Worm (Caenorhabditis elegans) whole organism, L2 larva: Measurements from ENCODE around the gene Y67A10A.7.
"Not testable (repeated sequence)": the region's sequence is repeated elsewhere in the genome, so short reads cannot be mapped to it uniquely, and the experiment has no call there.

Experiments used
- F13H6.1 ChIP-seq: sonication (generic microtip); optimal IDR thresholded peaks from 2 replicates; lab custom pipeline; 2016; ENCODE audit warnings: missing genetic modification characterization, missing compliant biosample characterization
- R02D3.7 ChIP-seq: fragments of 150-350 bp; optimal IDR thresholded peaks from 2 replicates; lab custom pipeline; 2014; ENCODE audit warnings: missing biosample characterization, missing genetic modification characterization
- Y55F3AM.14 ChIP-seq: fragments of 200-800 bp; sonication (Bioruptor generic); optimal IDR thresholded peaks from 2 replicates; lab custom pipeline; 2018; ENCODE audit warnings: mild to moderate bottlenecking, missing genetic modification characterization, missing compliant biosample characterization
- ZK546.5 ChIP-seq: sonication (generic microtip); optimal IDR thresholded peaks from 2 replicates; lab custom pipeline; 2017; ENCODE audit warnings: missing biosample characterization, missing genetic modification characterization
- ama-1 ChIP-seq: fragments of 150-350 bp; optimal IDR thresholded peaks from 2 replicates; lab custom pipeline; 2018; ENCODE audit warnings: inconsistent platforms
- blmp-1 ChIP-seq: sonication (generic microtip); optimal IDR thresholded peaks from 2 replicates; lab custom pipeline; 2017; ENCODE audit warnings: missing genetic modification characterization, mild to moderate bottlenecking, missing compliant biosample characterization, antibody characterized with exemption, moderate library complexity; ENCODE audit not compliant: insufficient read depth
- ceh-16 ChIP-seq: fragments of 150-350 bp; optimal IDR thresholded peaks from 2 replicates; lab custom pipeline; 2014; ENCODE audit warnings: missing biosample characterization, missing genetic modification characterization
- ceh-82 ChIP-seq: fragments of 150-350 bp; optimal IDR thresholded peaks from 2 replicates; lab custom pipeline; 2014; ENCODE audit warnings: missing biosample characterization, missing genetic modification characterization
- crh-2 ChIP-seq: sonication (generic microtip); optimal IDR thresholded peaks from 2 replicates; lab custom pipeline; 2017; ENCODE audit warnings: missing biosample characterization, missing genetic modification characterization
- dmd-4 ChIP-seq: sonication (generic microtip); optimal IDR thresholded peaks from 2 replicates; lab custom pipeline; 2017; ENCODE audit warnings: missing biosample characterization, missing genetic modification characterization
- egl-27 ChIP-seq: sonication (generic microtip); optimal IDR thresholded peaks from 3 replicates; lab custom pipeline; 2017; ENCODE audit warnings: missing biosample characterization, missing genetic modification reagents, missing genetic modification characterization
- elt-1 ChIP-seq: fragments of 150-350 bp; optimal IDR thresholded peaks from 2 replicates; lab custom pipeline; 2014; ENCODE audit warnings: missing biosample characterization, missing genetic modification characterization
- fos-1 ChIP-seq: fragments of 150-350 bp; optimal IDR thresholded peaks from 2 replicates; lab custom pipeline; 2014; ENCODE audit warnings: missing biosample characterization, missing genetic modification characterization
- gmeb-1 ChIP-seq: fragments of 150-350 bp; optimal IDR thresholded peaks from 2 replicates; lab custom pipeline; 2014; ENCODE audit warnings: missing biosample characterization, missing genetic modification characterization
- lin-13 ChIP-seq: fragments of 150-350 bp; optimal IDR thresholded peaks from 2 replicates; lab custom pipeline; 2014; ENCODE audit warnings: missing biosample characterization, missing genetic modification reagents, missing genetic modification characterization
- lsy-2 ChIP-seq, 2 experiments: fragments of 150-350 bp in 1 of 2; sonication (generic microtip) in 1 of 2; optimal IDR thresholded peaks; 2 replicates each; lab custom pipeline; 2014 to 2017; ENCODE audit warnings: missing biosample characterization in 2 of 2, missing genetic modification characterization in 2 of 2
- mab-5 ChIP-seq: fragments of 150-350 bp; optimal IDR thresholded peaks from 2 replicates; lab custom pipeline; 2014; ENCODE audit warnings: missing biosample characterization, missing genetic modification characterization
- mbf-1 ChIP-seq: sonication (generic microtip); optimal IDR thresholded peaks from 2 replicates; lab custom pipeline; 2017; ENCODE audit warnings: missing biosample characterization, missing genetic modification characterization
- mdl-1 ChIP-seq, 2 experiments: fragments of 150-350 bp in 1 of 2; sonication (generic microtip) in 1 of 2; optimal IDR thresholded peaks; 2 replicates each; lab custom pipeline; 2017; ENCODE audit warnings: missing biosample characterization in 2 of 2, missing genetic modification characterization in 2 of 2
- nhr-10 ChIP-seq: sonication (generic microtip); optimal IDR thresholded peaks from 2 replicates; lab custom pipeline; 2017; ENCODE audit warnings: missing biosample characterization, missing genetic modification characterization
- nhr-11 ChIP-seq: fragments of 150-350 bp; optimal IDR thresholded peaks from 2 replicates; lab custom pipeline; 2014; ENCODE audit warnings: missing biosample characterization, missing genetic modification characterization
- nhr-12 ChIP-seq: fragments of 150-350 bp; optimal IDR thresholded peaks from 2 replicates; lab custom pipeline; 2014; ENCODE audit warnings: missing biosample characterization, missing genetic modification characterization
- nhr-129 ChIP-seq: fragments of 150-350 bp; optimal IDR thresholded peaks from 2 replicates; lab custom pipeline; 2014; ENCODE audit warnings: missing biosample characterization, missing genetic modification characterization
- nhr-21 ChIP-seq: fragments of 150-350 bp; optimal IDR thresholded peaks from 2 replicates; lab custom pipeline; 2014; ENCODE audit warnings: missing biosample characterization, missing genetic modification characterization
- nhr-23 ChIP-seq: fragments of 150-350 bp; optimal IDR thresholded peaks from 2 replicates; lab custom pipeline; 2014; ENCODE audit warnings: missing biosample characterization, missing genetic modification reagents, missing genetic modification characterization
- nhr-237 ChIP-seq: fragments of 150-350 bp; optimal IDR thresholded peaks from 2 replicates; lab custom pipeline; 2014; ENCODE audit warnings: missing biosample characterization, missing genetic modification characterization
- nhr-77 ChIP-seq: fragments of 150-350 bp; optimal IDR thresholded peaks from 2 replicates; lab custom pipeline; 2014; ENCODE audit warnings: missing biosample characterization, missing genetic modification characterization
- sma-3 ChIP-seq: sonication (generic microtip); optimal IDR thresholded peaks from 2 replicates; lab custom pipeline; 2016; ENCODE audit warnings: missing genetic modification reagents, missing genetic modification characterization, missing compliant biosample characterization
- sma-9 ChIP-seq, 2 experiments: fragments of 150-350 bp in 1 of 2; sonication (generic microtip) in 1 of 2; optimal IDR thresholded peaks; 2 replicates each; lab custom pipeline; 2014 to 2016; ENCODE audit warnings: missing genetic modification characterization in 2 of 2, mild to moderate bottlenecking in 1 of 2, missing biosample characterization in 1 of 2, missing compliant biosample characterization in 1 of 2, missing genetic modification reagents in 1 of 2, moderate library complexity in 1 of 2
- snpc-4 ChIP-seq: fragments of 150-350 bp; optimal IDR thresholded peaks from 2 replicates; lab custom pipeline; 2014; ENCODE audit warnings: missing biosample characterization, missing genetic modification characterization
- unc-55 ChIP-seq: fragments of 150-350 bp; sonication (generic microtip); optimal IDR thresholded peaks from 3 replicates; lab custom pipeline; 2014; ENCODE audit warnings: missing biosample characterization, missing genetic modification reagents, missing genetic modification characterization
- unc-62 ChIP-seq: fragments of 150-350 bp; optimal IDR thresholded peaks from 2 replicates; lab custom pipeline; 2014; ENCODE audit warnings: missing biosample characterization, missing genetic modification reagents, missing genetic modification characterization
- ztf-1 ChIP-seq: fragments of 200-800 bp; sonication (Bioruptor generic); conservative IDR thresholded peaks from 2 replicates; pipeline ENCODE4 v1.3.6; 2022; ENCODE audit warnings: missing genetic modification characterization, missing compliant biosample characterization
- ztf-11 ChIP-seq: sonication (generic microtip); optimal IDR thresholded peaks from 2 replicates; lab custom pipeline; 2017; ENCODE audit warnings: missing biosample characterization, missing genetic modification characterization
- ztf-4 ChIP-seq: fragments of 150-350 bp; optimal IDR thresholded peaks from 2 replicates; lab custom pipeline; 2014; ENCODE audit warnings: missing biosample characterization, missing genetic modification characterization

The Y67A10A.7 gene

DNA sequence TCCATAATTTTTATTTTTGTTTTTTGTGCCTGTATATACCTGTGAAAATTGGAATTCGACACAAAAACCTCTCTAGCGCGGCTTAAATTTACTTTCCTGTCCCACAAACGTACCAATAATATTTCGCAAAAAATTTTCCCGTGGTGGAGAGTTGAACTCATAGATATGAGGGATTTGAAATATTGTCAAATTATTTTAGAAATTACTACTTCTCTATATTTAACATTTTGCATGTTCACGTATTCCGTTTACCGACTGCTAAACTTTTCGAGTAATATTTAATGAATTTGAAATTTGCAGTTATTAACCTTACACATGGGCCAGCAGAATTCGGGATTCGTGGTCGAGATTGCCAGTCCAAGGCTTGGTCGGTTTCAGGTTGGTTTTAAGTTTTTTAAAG is at the start of gene Y67A10A.7:
Y67A10A.7 (plus strand) TSS at position 301 of the 400 bp plus-strand sequence.
- not testable (repeated sequence) for TF ChIP-seq nhr-77; crh-2 (tag; lab: Kevin White, UChicago); lsy-2 (tag; optimal IDR thresholded peaks at IDR 0.05; lab: Kevin White, UChicago)
- TF ChIP-seq, all 48 proteins: peak for 0; not testable (repeated sequence) for 48

DNA sequence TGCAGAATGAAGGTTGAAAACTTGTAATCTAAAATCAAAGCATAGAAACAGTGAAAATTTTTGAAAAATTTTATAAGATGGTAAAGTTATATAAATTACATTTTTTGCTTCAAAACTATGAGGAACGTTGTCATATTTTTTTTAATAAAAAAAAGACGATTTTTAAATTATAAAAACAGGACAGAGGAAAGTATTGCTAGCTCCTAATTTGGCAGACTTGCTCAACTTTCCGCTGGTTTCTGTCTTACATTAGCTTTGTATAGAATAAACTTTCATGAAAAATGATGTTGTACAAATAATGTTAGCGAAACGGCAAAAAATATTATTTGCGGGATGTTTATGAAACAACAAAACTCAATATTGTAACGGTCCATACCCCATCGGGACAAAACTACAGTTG is 47.6 kb upstream of the Y67A10A.7 start, which contains the start of gene fbxa-83:
fbxa-83 (minus strand) TSS at position 101 of the 400 bp plus-strand sequence.
- TF ChIP-seq unc-55: no peak
- no peak for TF ChIP-seq elt-1 (tag; lab: Kevin White, UChicago)

DNA sequence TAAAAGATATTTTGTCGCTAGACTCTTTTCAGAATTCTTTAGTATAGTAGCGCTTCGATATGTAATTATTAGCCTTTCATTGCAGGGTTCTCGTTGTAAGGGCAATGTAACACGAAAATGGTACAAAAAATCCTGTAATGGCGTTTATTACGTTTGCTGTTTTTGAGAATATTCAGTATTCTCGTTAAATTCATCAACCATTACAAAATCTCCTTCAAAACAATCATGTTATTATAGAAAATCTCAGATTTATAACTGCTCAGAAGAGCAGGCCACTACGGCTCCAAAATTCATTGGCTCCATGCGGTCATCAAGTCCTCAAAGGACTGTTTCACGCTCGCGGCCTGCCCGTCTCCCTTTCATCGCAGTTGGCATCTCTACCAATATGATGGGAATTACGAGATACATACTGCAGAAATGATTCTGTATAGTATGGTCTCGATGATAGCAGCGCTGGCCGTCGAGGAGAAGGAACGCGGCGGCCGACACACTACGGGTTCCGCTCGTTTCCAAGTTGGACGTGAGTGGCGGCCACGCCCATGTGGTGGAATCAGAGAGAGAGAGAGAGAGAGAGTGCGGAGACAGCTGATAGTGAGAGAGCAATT is 47.1 kb upstream of the Y67A10A.7 start:
- TF ChIP-seq gmeb-1 (peak; percentile 76), snpc-4 (tag; lab: Kevin White, UChicago) (peak; percentile 98), blmp-1 (tag; lab: Kevin White, UChicago) (no peak), ama-1 (peak; percentile 81), nhr-21 (peak; percentile 66), lin-13 (GFP tag; lab: Kevin White, UChicago) (peak; percentile 71), Y55F3AM.14 (GFP tag; lab: Kevin White, UChicago) (peak; percentile 48), ztf-11 (no peak), nhr-129 (peak; percentile 93), lsy-2 (tag; optimal IDR thresholded peaks at IDR 0.05; lab: Kevin White, UChicago) (peak in 1 of 2 experiments; percentile 40), ceh-16 (peak; percentile 69), mdl-1 (tag; optimal IDR thresholded peaks at IDR 0.05; lab: Kevin White, UChicago) (peak; percentile 49 to 71), dmd-4 (tag; lab: Kevin White, UChicago) (no peak), fos-1 (peak; percentile 73), F13H6.1 (tag; lab: Kevin White, UChicago) (peak; percentile 86), sma-9 (GFP tag; optimal IDR thresholded peaks at IDR 0.05; lab: Kevin White, UChicago) (peak; percentile 91), sma-9 (tag; optimal IDR thresholded peaks at IDR 0.05; lab: Kevin White, UChicago) (no peak), egl-27 (tag; lab: Kevin White, UChicago) (peak; percentile 16), ceh-82 (tag; lab: Kevin White, UChicago) (no peak), nhr-10 (tag; lab: Kevin White, UChicago) (peak; percentile 45), crh-2 (tag; lab: Kevin White, UChicago) (peak; percentile 62), sma-3 (peak; percentile 94)
- TF ChIP-seq, all 48 proteins: peak for 17

DNA sequence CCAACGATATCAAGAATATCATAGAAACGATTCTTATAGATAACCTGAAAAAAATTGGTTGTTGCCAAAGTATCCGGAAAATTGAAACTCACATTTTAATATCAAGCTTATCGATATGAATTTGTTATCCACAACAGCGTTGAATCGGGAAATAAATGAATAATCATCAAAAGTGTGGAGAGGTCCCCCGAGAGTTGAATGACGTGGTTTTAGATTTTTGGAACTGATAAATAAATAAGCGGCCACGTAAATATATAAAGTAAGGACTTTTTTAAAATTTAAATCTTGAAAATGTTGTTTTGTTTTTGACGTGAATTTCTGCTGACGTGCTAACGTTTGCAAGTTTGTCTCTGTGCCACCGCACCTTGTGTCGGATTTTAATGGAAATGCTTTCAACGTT is 39.6 kb upstream of the Y67A10A.7 start, which contains the start of gene Y67A10A.3:
Y67A10A.3 (minus strand) TSS at position 101 of the 400 bp plus-strand sequence.
- no peak for TF ChIP-seq nhr-12 (tag; lab: Kevin White, UChicago)
- TF ChIP-seq nhr-237 (tag; lab: Kevin White, UChicago): no peak
- TF ChIP-seq dmd-4 (tag; lab: Kevin White, UChicago): no peak
- TF ChIP-seq elt-1 (tag; lab: Kevin White, UChicago): no peak
- TF ChIP-seq F13H6.1 (tag; lab: Kevin White, UChicago): no peak
- TF ChIP-seq mbf-1 (tag; lab: Kevin White, UChicago): no peak

DNA sequence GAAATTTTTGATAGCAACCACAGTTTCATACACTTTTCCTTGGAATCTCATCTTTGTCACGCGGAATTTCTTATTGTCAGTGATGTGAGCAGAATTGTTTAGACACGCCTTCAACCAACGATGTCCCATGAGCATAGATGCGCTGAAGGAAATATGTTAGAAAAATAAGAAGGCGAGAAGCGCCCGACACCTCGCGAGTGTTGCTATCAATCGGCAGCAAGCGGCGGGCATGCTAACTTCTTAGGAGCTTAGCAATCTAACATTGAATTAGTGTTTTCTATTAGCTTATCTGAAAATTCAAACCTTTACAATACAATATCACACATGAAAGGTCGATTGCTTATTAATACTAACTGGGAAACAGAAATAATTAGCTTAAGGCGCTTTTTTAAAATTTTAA is 38.1 kb upstream of the Y67A10A.7 start:
- TF ChIP-seq nhr-12 (tag; lab: Kevin White, UChicago) (no peak), ztf-1 (GFP tag; lab: Robert Waterston, UW) (no peak), nhr-129 (no peak)

DNA sequence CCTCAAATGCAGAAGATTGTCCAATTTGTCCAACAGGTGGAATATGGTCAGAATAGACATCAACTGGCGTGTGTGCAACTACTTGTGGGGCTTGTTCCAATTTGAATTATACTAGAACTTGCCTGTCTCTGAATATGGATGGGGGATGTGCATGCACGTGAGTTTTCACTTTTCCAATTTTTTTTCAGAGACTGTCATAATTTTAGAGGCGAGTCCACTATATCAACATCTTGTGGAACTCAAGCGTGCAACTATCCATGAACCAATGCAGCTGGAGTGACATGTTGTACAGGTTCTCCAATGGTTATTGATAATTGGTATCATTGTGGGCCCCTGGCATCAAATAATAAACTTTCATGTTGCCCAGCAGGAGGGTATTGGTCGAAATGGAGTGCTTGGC is 36.2 kb upstream of the Y67A10A.7 start, which contains the start of gene Y67A10A.2:
Y67A10A.2 (plus strand) TSS at position 301 of the 400 bp plus-strand sequence.
- TF ChIP-seq gmeb-1: no peak
- TF ChIP-seq unc-62 (GFP tag; lab: Kevin White, UChicago): no peak
- no peak for TF ChIP-seq nhr-11 (tag; lab: Kevin White, UChicago)
- TF ChIP-seq lsy-2 (tag; optimal IDR thresholded peaks at IDR 0.05; lab: Kevin White, UChicago): no peak
- no peak for TF ChIP-seq nhr-23 (tag; lab: Kevin White, UChicago)
- TF ChIP-seq unc-55: no peak
- no peak for TF ChIP-seq mab-5 (tag; lab: Kevin White, UChicago)
- no peak for TF ChIP-seq R02D3.7 (tag; lab: Kevin White, UChicago)
- TF ChIP-seq lin-13 (GFP tag; lab: Kevin White, UChicago): no peak
- TF ChIP-seq ztf-4: no peak
- no peak for TF ChIP-seq ZK546.5 (tag; lab: Kevin White, UChicago)
- no peak for TF ChIP-seq nhr-129
- TF ChIP-seq, all 48 proteins: peak for 0
